Worm (Caenorhabditis elegans) whole organism, late embryonic: Measurements from ENCODE around the gene unc-51.

Source experiments
- C08G9.2 ChIP-seq: sonication (generic microtip); optimal IDR thresholded peaks from 2 replicates; lab custom pipeline; 2016; ENCODE audit warnings: mild to moderate bottlenecking, missing genetic modification characterization, moderate library complexity, missing compliant biosample characterization
- F13H6.1 ChIP-seq: sonication (generic microtip); optimal IDR thresholded peaks from 2 replicates; lab custom pipeline; 2016; ENCODE audit warnings: missing genetic modification characterization, missing compliant biosample characterization
- K02D7.2 ChIP-seq: sonication (generic microtip); optimal IDR thresholded peaks from 2 replicates; lab custom pipeline; 2017; ENCODE audit warnings: mild to moderate bottlenecking, missing genetic modification characterization, missing compliant biosample characterization
- K09A11.1 ChIP-seq: sonication (generic microtip); optimal IDR thresholded peaks from 2 replicates; lab custom pipeline; 2017; ENCODE audit warnings: antibody characterized with exemption, mild to moderate bottlenecking, missing genetic modification characterization, missing compliant biosample characterization; ENCODE audit not compliant: insufficient read depth
- ama-1 ChIP-seq: fragments of 150-350 bp; optimal IDR thresholded peaks from 2 replicates; lab custom pipeline; 2014
- ceh-14 ChIP-seq: sonication (generic microtip); optimal IDR thresholded peaks from 2 replicates; lab custom pipeline; 2016; ENCODE audit warnings: missing genotype, missing genetic modification characterization, missing compliant biosample characterization
- ceh-19 ChIP-seq: fragments of 200-800 bp; sonication (Bioruptor generic); optimal IDR thresholded peaks from 2 replicates; lab custom pipeline; 2018; ENCODE audit warnings: mild to moderate bottlenecking, missing genetic modification characterization, missing compliant biosample characterization
- ceh-2 ChIP-seq: sonication (generic microtip); optimal IDR thresholded peaks from 2 replicates; lab custom pipeline; 2016; ENCODE audit warnings: missing genotype, missing genetic modification characterization, missing compliant biosample characterization
- ceh-34 ChIP-seq: sonication (generic microtip); optimal IDR thresholded peaks from 2 replicates; lab custom pipeline; 2016; ENCODE audit warnings: mild to moderate bottlenecking, missing genetic modification characterization, missing compliant biosample characterization
- ceh-45 ChIP-seq: fragments of 200-800 bp; sonication (Bioruptor generic); IDR thresholded peaks from 2 replicates; pipeline ENCODE4 v1.3.6; 2022; ENCODE audit warnings: missing genetic modification reagents, missing genetic modification characterization, missing compliant biosample characterization
- ceh-6 ChIP-seq: fragments of 200-800 bp; sonication (Bioruptor generic); optimal IDR thresholded peaks from 2 replicates; lab custom pipeline; 2018; ENCODE audit warnings: mild to moderate bottlenecking, missing genetic modification characterization, missing compliant biosample characterization
- ceh-9 ChIP-seq: sonication (generic microtip); optimal IDR thresholded peaks from 2 replicates; lab custom pipeline; 2016; ENCODE audit warnings: mild to moderate bottlenecking, missing genetic modification characterization, inconsistent platforms, missing compliant biosample characterization
- che-1 ChIP-seq: sonication (generic microtip); optimal IDR thresholded peaks from 2 replicates; lab custom pipeline; 2016; ENCODE audit warnings: mild to moderate bottlenecking, missing genetic modification characterization, missing compliant biosample characterization
- elt-2 ChIP-seq: sonication (generic microtip); optimal IDR thresholded peaks from 2 replicates; lab custom pipeline; 2016; ENCODE audit warnings: missing genetic modification reagents, missing genetic modification characterization, missing compliant biosample characterization
- elt-4 ChIP-seq: sonication (generic microtip); optimal IDR thresholded peaks from 2 replicates; lab custom pipeline; 2016; ENCODE audit warnings: missing genetic modification characterization, missing compliant biosample characterization
- fkh-6 ChIP-seq: sonication (generic microtip); optimal IDR thresholded peaks from 2 replicates; lab custom pipeline; 2016; ENCODE audit warnings: missing genetic modification characterization, missing compliant biosample characterization
- hlh-15 ChIP-seq: sonication (generic microtip); optimal IDR thresholded peaks from 2 replicates; lab custom pipeline; 2016; ENCODE audit warnings: missing genetic modification characterization, missing compliant biosample characterization
- hlh-6 ChIP-seq: sonication (generic microtip); optimal IDR thresholded peaks from 2 replicates; lab custom pipeline; 2016; ENCODE audit warnings: missing genotype, missing genetic modification characterization, missing compliant biosample characterization
- hlh-8 ChIP-seq: sonication (generic microtip); optimal IDR thresholded peaks from 2 replicates; lab custom pipeline; 2016; ENCODE audit warnings: missing genotype, missing genetic modification characterization, missing compliant biosample characterization
- mec-3 ChIP-seq: sonication (generic microtip); optimal IDR thresholded peaks from 2 replicates; lab custom pipeline; 2016; ENCODE audit warnings: borderline replicate concordance, missing genetic modification characterization, missing compliant biosample characterization
- nfya-1 ChIP-seq: sonication (generic microtip); optimal IDR thresholded peaks from 2 replicates; lab custom pipeline; 2017; ENCODE audit warnings: missing genetic modification characterization, mild to moderate bottlenecking, missing compliant biosample characterization, antibody characterized with exemption, moderate library complexity
- nhr-232 ChIP-seq: sonication (generic microtip); optimal IDR thresholded peaks from 2 replicates; lab custom pipeline; 2016; ENCODE audit warnings: missing genetic modification characterization, missing compliant biosample characterization
- pha-2 ChIP-seq: sonication (generic microtip); optimal IDR thresholded peaks from 2 replicates; lab custom pipeline; 2017; ENCODE audit warnings: mild to moderate bottlenecking, missing genetic modification characterization, missing compliant biosample characterization
- pha-4 ChIP-seq: fragments of 150-350 bp; optimal IDR thresholded peaks from 2 replicates; lab custom pipeline; 2018; ENCODE audit warnings: missing biosample characterization, missing genetic modification reagents, missing genetic modification characterization
- sox-4 ChIP-seq: sonication (generic microtip); optimal IDR thresholded peaks from 2 replicates; lab custom pipeline; 2017; ENCODE audit warnings: mild to moderate bottlenecking, missing genetic modification characterization, inconsistent platforms, missing compliant biosample characterization
- syd-9 ChIP-seq: sonication (generic microtip); optimal IDR thresholded peaks from 2 replicates; lab custom pipeline; 2016; ENCODE audit warnings: mild to moderate bottlenecking, missing genetic modification characterization, moderate library complexity, missing compliant biosample characterization
- tbx-7 ChIP-seq: sonication (generic microtip); optimal IDR thresholded peaks from 2 replicates; lab custom pipeline; 2016; ENCODE audit warnings: missing genotype, missing genetic modification characterization, missing compliant biosample characterization
- unc-42 ChIP-seq: sonication (generic microtip); optimal IDR thresholded peaks from 2 replicates; lab custom pipeline; 2016; ENCODE audit warnings: missing genotype, missing genetic modification characterization, missing compliant biosample characterization
- zip-5 ChIP-seq: sonication (generic microtip); optimal IDR thresholded peaks from 2 replicates; lab custom pipeline; 2016; ENCODE audit warnings: missing genetic modification characterization, missing compliant biosample characterization

unc-51 gene

DNA sequence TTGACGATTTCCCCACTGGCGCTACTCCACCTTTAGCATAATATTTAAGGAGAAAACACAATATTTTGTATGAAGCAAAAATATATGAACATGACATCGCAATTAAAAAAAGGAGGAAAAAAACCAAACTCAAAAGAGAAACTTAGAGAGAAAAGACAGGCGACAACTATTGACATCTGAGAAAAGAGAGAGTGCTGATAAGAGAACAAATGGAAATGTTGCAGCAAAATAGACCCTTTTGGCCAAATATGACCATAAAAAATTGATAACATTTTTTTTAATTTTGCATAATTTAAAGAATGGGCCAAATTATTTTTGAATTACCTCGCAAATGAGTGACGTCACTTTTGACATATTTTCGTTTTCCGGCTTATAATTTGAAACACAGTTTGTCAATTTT lies 9.6 kb downstream of the unc-51 start:
- TF ChIP-seq ceh-9 (tag; lab: Kevin White, UChicago) (no peak), fkh-6 (tag; lab: Kevin White, UChicago) (no peak)

DNA sequence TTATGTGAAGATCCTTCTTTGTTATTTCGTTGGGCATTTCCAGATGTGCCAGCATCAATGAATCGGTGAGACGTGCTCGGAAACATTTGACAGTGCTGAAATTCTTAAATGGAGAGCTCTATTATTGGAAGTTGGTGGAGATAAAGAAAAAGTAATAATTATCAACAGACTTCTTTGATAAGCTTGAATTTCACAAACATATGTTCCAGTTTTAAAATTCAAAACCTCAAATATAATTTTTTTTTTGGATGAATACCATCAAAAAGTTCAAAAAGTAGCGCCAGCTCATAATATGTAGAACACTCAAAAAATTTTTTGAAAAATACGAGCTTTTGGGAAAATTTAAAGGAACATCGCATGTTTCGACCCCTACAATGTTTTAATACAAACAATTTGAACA lies 10.2 kb downstream of the unc-51 start, which contains the start of gene Y60A3A.25:
Gene Y60A3A.25 (minus strand): TSS at position 101 of the 400 bp plus-strand sequence.
- TF ChIP-seq tbx-7 (tag; lab: Kevin White, UChicago) (no peak), F13H6.1 (tag; lab: Kevin White, UChicago) (no peak), ceh-6 (GFP tag; lab: Kevin White, UChicago) (no peak), pha-2 (no peak), zip-5 (tag; lab: Kevin White, UChicago) (no peak), che-1 (tag; lab: Kevin White, UChicago) (no peak), nhr-232 (tag; lab: Kevin White, UChicago) (no peak), mec-3 (tag; lab: Kevin White, UChicago) (no peak), hlh-15 (tag; lab: Kevin White, UChicago) (no peak), ceh-45 (GFP tag; lab: Robert Waterston, UW) (no peak), syd-9 (tag; lab: Kevin White, UChicago) (no peak), sox-4 (tag; lab: Kevin White, UChicago) (no peak), ceh-2 (tag; lab: Kevin White, UChicago) (no peak)

- TF ChIP-seq elt-4, result no peak
- TF ChIP-seq ceh-14 (tag; lab: Kevin White, UChicago), result no peak
- TF ChIP-seq ceh-34 (tag; lab: Kevin White, UChicago), result no peak
- TF ChIP-seq nfya-1 (tag; lab: Kevin White, UChicago), result no peak
- TF ChIP-seq hlh-6 (tag; lab: Kevin White, UChicago), result no peak
- TF ChIP-seq ceh-2 (tag; lab: Kevin White, UChicago), result no peak
- TF ChIP-seq ceh-19 (GFP tag; lab: Kevin White, UChicago), result no peak
- no peak for TF ChIP-seq hlh-15 (tag; lab: Kevin White, UChicago)
- no peak for TF ChIP-seq K09A11.1
- no peak for TF ChIP-seq mec-3 (tag; lab: Kevin White, UChicago)
- no peak for TF ChIP-seq fkh-6 (tag; lab: Kevin White, UChicago)
- TF ChIP-seq hlh-8 (tag; lab: Kevin White, UChicago), result no peak
- no peak for TF ChIP-seq syd-9 (tag; lab: Kevin White, UChicago)
- TF ChIP-seq ama-1, result no peak
- TF ChIP-seq pha-4 (tag; lab: Kevin White, UChicago), result no peak
Observed at ce11 chrV:19987684-19988083, 16.6 kb downstream of the unc-51 start, which contains the start of gene sri-67. Gene sri-67, plus strand, starts transcription at chrV:19987984.

ce11 chrV:19986788-19987187 lies 17.5 kb downstream of the unc-51 start:
- TF ChIP-seq hlh-15 (tag; lab: Kevin White, UChicago), result no peak
- TF ChIP-seq hlh-8 (tag; lab: Kevin White, UChicago), result no peak
- no peak for TF ChIP-seq unc-42
- no peak for TF ChIP-seq ceh-19 (GFP tag; lab: Kevin White, UChicago)

ce11 chrV:19986213-19986612 lies 18.1 kb downstream of the unc-51 start, which contains the start of gene clec-260:
Gene clec-260, minus strand, starts transcription at chrV:19986313.
- TF ChIP-seq C08G9.2 (no peak), che-1 (tag; lab: Kevin White, UChicago) (no peak)
- TF ChIP-seq, all 69 proteins: peak for 0

- TF ChIP-seq elt-2 (tag; lab: Kevin White, UChicago), result peak; percentile 70
- no peak for TF ChIP-seq K02D7.2
Observed at ce11 chrV:19981832-19982462, 22.3 kb downstream of the unc-51 start, which contains the start of gene Y60A3A.24. Gene Y60A3A.24, minus strand, starts transcription at chrV:19981882.
